Fruit fly (Drosophila melanogaster): ENCODE results near the gene P5CS.

Gene P5CS

dm6 chr3L:21936152-21936551, 35.6 kb upstream of the P5CS start:
- TF ChIP-seq fru (GFP tag; optimal IDR thresholded peaks at IDR 0.05) (no peak), usp (GFP tag; optimal IDR thresholded peaks at IDR 0.05) (no peak), Myc (optimal IDR thresholded peaks at IDR 0.05) (no peak), CG32264 (GFP tag; optimal IDR thresholded peaks at IDR 0.05) (no peak), Hr78 (GFP tag; optimal IDR thresholded peaks at IDR 0.05) (no peak), GATAd (GFP tag; optimal IDR thresholded peaks at IDR 0.05) (no peak)

- TF ChIP-seq psq (GFP tag; optimal IDR thresholded peaks at IDR 0.05) (no peak), usp (GFP tag; optimal IDR thresholded peaks at IDR 0.05) (no peak), CG9705 (GFP tag; optimal IDR thresholded peaks at IDR 0.05) (no peak), N (GFP tag; optimal IDR thresholded peaks at IDR 0.05) (no peak), GATAd (GFP tag; optimal IDR thresholded peaks at IDR 0.05) (no peak), Rel (GFP tag; optimal IDR thresholded peaks at IDR 0.05) (no peak), Rel (tag; optimal IDR thresholded peaks at IDR 0.05) (no peak), br (GFP tag; optimal IDR thresholded peaks at IDR 0.05) (no peak), foxo (GFP tag; optimal IDR thresholded peaks at IDR 0.05) (no peak), jim (GFP tag; optimal IDR thresholded peaks at IDR 0.05) (no peak), OdsH (GFP tag; optimal IDR thresholded peaks at IDR 0.05) (no peak)
These were observed 30.1 kb upstream of the P5CS start, which contains the start of the genes PolH and CG14562 for dm6 chr3L:21941615-21942259. Gene PolH (minus strand): TSS chr3L:21941812. Gene CG14562 (plus strand): TSS chr3L:21942221.

dm6 chr3L:21953028-21954016, 18.5 kb upstream of the P5CS start:
- no peak for TF ChIP-seq Hr78 (GFP tag; optimal IDR thresholded peaks at IDR 0.05)
- no peak for TF ChIP-seq Abd-B (GFP tag; optimal IDR thresholded peaks at IDR 0.05)
- no peak for TF ChIP-seq psq (GFP tag; optimal IDR thresholded peaks at IDR 0.05)
- TF ChIP-seq Jra (GFP tag; optimal IDR thresholded peaks at IDR 0.05): no peak

- TF ChIP-seq CG9705 (GFP tag; optimal IDR thresholded peaks at IDR 0.05) (no peak), pan (optimal IDR thresholded peaks at IDR 0.05) (peak; percentile 52), rgr (GFP tag; optimal IDR thresholded peaks at IDR 0.05) (peak; percentile 24), dsf (GFP tag; optimal IDR thresholded peaks at IDR 0.05; ENCODE audit: borderline replicate concordance) (no peak), psq (GFP tag; optimal IDR thresholded peaks at IDR 0.05) (no peak), jim (GFP tag; optimal IDR thresholded peaks at IDR 0.05) (no peak), Hr83 (GFP tag; optimal IDR thresholded peaks at IDR 0.05; ENCODE audit: poor library complexity, severe bottlenecking) (no peak), CrebA (GFP tag; optimal IDR thresholded peaks at IDR 0.05; ENCODE audit: borderline replicate concordance) (no peak), Dif (GFP tag; optimal IDR thresholded peaks at IDR 0.05; ENCODE audit: partially characterized antibody) (peak; percentile 46), Jra (GFP tag; optimal IDR thresholded peaks at IDR 0.05) (no peak), Vsx2 (GFP tag; optimal IDR thresholded peaks at IDR 0.05; ENCODE audit: partially characterized antibody) (no peak), Hnf4 (GFP tag; optimal IDR thresholded peaks at IDR 0.05) (no peak), sage (GFP tag; optimal IDR thresholded peaks at IDR 0.05) (no peak), Sp1 (GFP tag; optimal IDR thresholded peaks at IDR 0.05) (no peak), Abd-B (GFP tag; optimal IDR thresholded peaks at IDR 0.05) (no peak), tai (GFP tag; optimal IDR thresholded peaks at IDR 0.05) (no peak), woc (GFP tag; optimal IDR thresholded peaks at IDR 0.05) (no peak), HLH106 (tag; optimal IDR thresholded peaks at IDR 0.05) (no peak), usp (GFP tag; optimal IDR thresholded peaks at IDR 0.05) (no peak), Myc (optimal IDR thresholded peaks at IDR 0.05) (no peak), br (GFP tag; optimal IDR thresholded peaks at IDR 0.05) (no peak), OdsH (GFP tag; optimal IDR thresholded peaks at IDR 0.05) (no peak), dmrt93B (GFP tag; optimal IDR thresholded peaks at IDR 0.05) (no peak), GATAd (GFP tag; optimal IDR thresholded peaks at IDR 0.05) (no peak), ey (GFP tag; optimal IDR thresholded peaks at IDR 0.05) (peak; percentile 5), lola (GFP tag; optimal IDR thresholded peaks at IDR 0.05) (no peak), h (GFP tag; optimal IDR thresholded peaks at IDR 0.05) (peak; percentile 58), Hr78 (GFP tag; optimal IDR thresholded peaks at IDR 0.05) (no peak), foxo (GFP tag; optimal IDR thresholded peaks at IDR 0.05) (peak in 1 of 2 experiments; percentile 46), Mio (GFP tag; optimal IDR thresholded peaks at IDR 0.05) (no peak), CG32264 (GFP tag; optimal IDR thresholded peaks at IDR 0.05) (no peak), dl (GFP tag; optimal IDR thresholded peaks at IDR 0.05; ENCODE audit: insufficient read depth in 1 of 2, partially characterized antibody in 2 of 2) (peak in 1 of 2 experiments; percentile 13), brk (GFP tag; optimal IDR thresholded peaks at IDR 0.05) (no peak), Rel (GFP tag; optimal IDR thresholded peaks at IDR 0.05) (no peak), Rel (tag; optimal IDR thresholded peaks at IDR 0.05) (no peak)
These were observed 17.1 kb upstream of the P5CS start, which contains the start of gene CG7458 for dm6 chr3L:21954474-21955321. Gene CG7458 (plus strand): TSS chr3L:21955110.
